Worm (Caenorhabditis elegans): Measurements from ENCODE around the gene srx-45.

The srx-45 gene

DNA sequence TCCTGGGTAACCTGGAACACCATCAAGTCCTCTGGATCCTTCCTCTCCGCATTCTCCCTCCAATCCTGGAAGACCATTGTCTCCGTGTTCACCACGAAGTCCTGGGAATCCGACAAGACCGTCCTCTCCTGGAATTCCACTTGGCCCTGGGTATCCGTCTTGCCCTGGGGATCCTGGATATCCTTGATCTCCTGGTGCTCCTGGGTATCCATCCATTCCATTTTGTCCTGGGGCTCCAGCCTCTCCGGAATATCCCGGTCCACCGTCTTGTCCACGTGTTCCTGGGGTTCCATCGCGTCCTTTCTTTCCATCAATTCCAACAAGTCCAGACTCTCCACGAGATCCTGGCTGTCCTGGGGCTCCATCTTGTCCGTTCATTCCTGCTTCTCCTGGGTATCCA, 33.5 kb upstream of the srx-45 start:
- TF ChIP-seq pha-4 (tag; optimal IDR thresholded peaks at IDR 0.05) (no peak), nhr-237 (tag; optimal IDR thresholded peaks at IDR 0.05) (no peak), mab-5 (tag; optimal IDR thresholded peaks at IDR 0.05) (no peak), unc-120 (tag; optimal IDR thresholded peaks at IDR 0.05; ENCODE audit: poor library complexity, severe bottlenecking) (no peak), ceh-39 (tag; optimal IDR thresholded peaks at IDR 0.05) (no peak), unc-39 (tag; optimal IDR thresholded peaks at IDR 0.05) (no peak), lin-13 (tag; optimal IDR thresholded peaks at IDR 0.05) (no peak), drap-1 (GFP tag; optimal IDR thresholded peaks at IDR 0.05) (no peak)

- no peak for TF ChIP-seq blmp-1 (tag; optimal IDR thresholded peaks at IDR 0.05)
- no peak for TF ChIP-seq flh-1 (GFP tag; optimal IDR thresholded peaks at IDR 0.05)
- TF ChIP-seq nhr-28 (tag; optimal IDR thresholded peaks at IDR 0.05): no peak
- no peak for TF ChIP-seq nhr-12 (tag; optimal IDR thresholded peaks at IDR 0.05)
- no peak for TF ChIP-seq nhr-76 (tag; optimal IDR thresholded peaks at IDR 0.05)
- TF ChIP-seq mep-1 (tag; optimal IDR thresholded peaks at IDR 0.05): no peak
These were observed 31.5 kb upstream of the srx-45 start for ce11 chrIII:9337968-9338367.

DNA sequence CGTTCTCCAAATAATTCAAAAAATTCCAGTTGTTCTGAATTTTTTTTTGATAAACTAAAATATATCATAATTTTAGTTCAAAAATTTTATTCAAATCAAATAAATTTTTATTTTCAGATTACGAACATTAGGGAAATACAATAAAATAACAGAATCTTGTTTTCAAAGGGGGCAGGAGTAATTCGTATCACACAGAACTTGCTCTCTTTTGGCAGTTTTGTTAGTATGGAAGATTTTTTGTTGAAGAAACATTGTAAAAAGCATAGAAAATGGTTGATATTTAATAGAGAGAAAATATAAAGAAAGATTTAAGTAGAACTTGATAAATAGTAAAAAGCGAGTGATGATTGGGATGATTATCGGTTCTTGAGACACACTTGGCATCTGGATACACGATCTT, 30.3 kb upstream of the srx-45 start:
- TF ChIP-seq lin-32 (GFP tag; optimal IDR thresholded peaks at IDR 0.05) (no peak), ceh-39 (tag; optimal IDR thresholded peaks at IDR 0.05) (no peak), lsy-2 (tag; optimal IDR thresholded peaks at IDR 0.05) (no peak), ztf-11 (tag; optimal IDR thresholded peaks at IDR 0.05) (no peak), unc-120 (tag; optimal IDR thresholded peaks at IDR 0.05; ENCODE audit: poor library complexity, severe bottlenecking) (no peak), mep-1 (tag; optimal IDR thresholded peaks at IDR 0.05) (no peak), M03D4.4 (tag; optimal IDR thresholded peaks at IDR 0.05) (no peak), sem-2 (GFP tag; optimal IDR thresholded peaks at IDR 0.05) (no peak), cnd-1 (tag; optimal IDR thresholded peaks at IDR 0.05) (no peak), sptf-1 (tag; optimal IDR thresholded peaks at IDR 0.05) (no peak), lin-13 (tag; optimal IDR thresholded peaks at IDR 0.05) (no peak), nhr-2 (tag; optimal IDR thresholded peaks at IDR 0.05) (no peak), zip-8 (tag; optimal IDR thresholded peaks at IDR 0.05) (no peak), ces-1 (GFP tag; optimal IDR thresholded peaks at IDR 0.05) (no peak), hlh-1 (tag; optimal IDR thresholded peaks at IDR 0.05) (no peak), ham-2 (GFP tag; optimal IDR thresholded peaks at IDR 0.05) (no peak), pha-4 (tag; optimal IDR thresholded peaks at IDR 0.05) (no peak)

DNA sequence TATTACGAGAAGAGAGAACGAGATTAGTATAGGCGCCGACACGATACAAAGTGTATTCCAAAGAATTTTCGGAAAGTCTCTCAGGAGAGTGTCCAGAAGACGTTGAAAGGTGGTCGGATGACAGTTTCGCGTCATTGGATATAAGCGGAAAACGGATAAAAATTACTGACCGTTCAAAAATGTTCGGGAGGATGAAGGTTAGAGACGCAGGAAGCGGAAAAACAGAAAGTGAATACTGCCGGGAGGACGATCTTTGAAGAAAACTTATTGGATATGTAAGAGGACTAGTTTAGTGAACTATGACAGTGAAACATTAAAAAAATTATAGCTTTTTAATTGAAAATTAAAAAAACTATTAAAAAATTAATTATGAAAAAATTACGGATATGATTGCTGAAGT, 28.6 kb upstream of the srx-45 start:
- peak; percentile 16 for TF ChIP-seq blmp-1 (tag; optimal IDR thresholded peaks at IDR 0.05)
- peak; percentile 15 for TF ChIP-seq ham-2 (GFP tag; optimal IDR thresholded peaks at IDR 0.05)
- TF ChIP-seq ztf-11 (tag; optimal IDR thresholded peaks at IDR 0.05): no peak
- TF ChIP-seq snpc-4 (tag; optimal IDR thresholded peaks at IDR 0.05): no peak

- TF ChIP-seq mab-5 (tag; optimal IDR thresholded peaks at IDR 0.05) (no peak), ceh-43 (GFP tag; optimal IDR thresholded peaks at IDR 0.05) (no peak), ztf-11 (tag; optimal IDR thresholded peaks at IDR 0.05) (no peak), pha-4 (tag; optimal IDR thresholded peaks at IDR 0.05) (no peak), unc-62 (GFP tag; optimal IDR thresholded peaks at IDR 0.05) (no peak), nhr-2 (tag; optimal IDR thresholded peaks at IDR 0.05) (no peak), ceh-83 (GFP tag; optimal IDR thresholded peaks at IDR 0.05) (no peak)
These were observed 27.7 kb upstream of the srx-45 start, which contains the start of gene elo-4 for ce11 chrIII:9334174-9334573. Gene elo-4 (minus strand): TSS chrIII:9334274.

- TF ChIP-seq unc-120 (tag; optimal IDR thresholded peaks at IDR 0.05; ENCODE audit: poor library complexity, severe bottlenecking): no peak
- no peak for TF ChIP-seq ceh-39 (tag; optimal IDR thresholded peaks at IDR 0.05)
- no peak for TF ChIP-seq M03D4.4 (tag; optimal IDR thresholded peaks at IDR 0.05)
- TF ChIP-seq ces-1 (GFP tag; optimal IDR thresholded peaks at IDR 0.05): peak; percentile 32
These were observed 24.6 kb upstream of the srx-45 start, which contains the start of gene ufc-1 for ce11 chrIII:9331084-9331564. Gene ufc-1 (plus strand): TSS chrIII:9331514.

Measured in whole organism, mixed stage, embryonic.